In genomic region chrIV:11474067-11474466, ce11 we compare ENCODE assay signal across 3 worm cellular contexts.
TF ChIP-seq lines count a peak whose summit lies in the region.

No protein-coding gene starts in this region.

TF ChIP-seq in whole organism, L1 larva, 84 proteins besides CTCF, POLR2A, EP300 and RAD21 (continued from another document and continues in another):
- TF ChIP-seq unc-130 (tag; optimal IDR thresholded peaks at IDR 0.05; lab: Kevin White, UChicago) (peak; percentile 50), sup-37 (GFP tag; optimal IDR thresholded peaks at IDR 0.05; lab: Kevin White, UChicago) (no peak), tlp-1 (tag; optimal IDR thresholded peaks at IDR 0.05; lab: Kevin White, UChicago) (no peak), pax-3 (tag; optimal IDR thresholded peaks at IDR 0.05; lab: Kevin White, UChicago) (peak; percentile 34), F16B12.6 (tag; optimal IDR thresholded peaks at IDR 0.05; lab: Kevin White, UChicago) (no peak), nhr-85 (tag; lab: Kevin White, UChicago) (no peak), elt-2 (tag; optimal IDR thresholded peaks at IDR 0.05; lab: Kevin White, UChicago) (peak; percentile 38), fos-1 (tag; optimal IDR thresholded peaks at IDR 0.05; lab: Kevin White, UChicago) (no peak), nhr-71 (tag; optimal IDR thresholded peaks at IDR 0.05; lab: Kevin White, UChicago) (peak; percentile 76), elt-3 (tag; optimal IDR thresholded peaks at IDR 0.05; lab: Kevin White, UChicago) (peak in 1 of 6 experiments; percentile 40), pqm-1 (tag; optimal IDR thresholded peaks at IDR 0.05; lab: Kevin White, UChicago) (no peak), hlh-17 (GFP tag; optimal IDR thresholded peaks at IDR 0.05; lab: Kevin White, UChicago; ENCODE audit: borderline replicate concordance) (no peak), unc-62 (GFP tag; optimal IDR thresholded peaks at IDR 0.05; lab: Kevin White, UChicago) (no peak), nhr-47 (tag; optimal IDR thresholded peaks at IDR 0.05; lab: Kevin White, UChicago) (peak; percentile 78), mep-1 (tag; optimal IDR thresholded peaks at IDR 0.05; lab: Kevin White, UChicago) (peak; percentile 80), egl-13 (tag; optimal IDR thresholded peaks at IDR 0.05; lab: Kevin White, UChicago) (no peak), nhr-20 (tag; optimal IDR thresholded peaks at IDR 0.05; lab: Kevin White, UChicago) (peak; percentile 66), Y116A8C.19 (tag; optimal IDR thresholded peaks at IDR 0.05; lab: Kevin White, UChicago; ENCODE audit: borderline replicate concordance) (no peak), zip-4 (GFP tag; optimal IDR thresholded peaks at IDR 0.05; lab: Kevin White, UChicago) (peak; percentile 28), isw-1 (GFP tag; IDR thresholded peaks at IDR 0.05; lab: Robert Waterston, UW) (0 out of 2 replicates have a peak, but pooled peaks have one; percentile 2), nhr-77 (tag; optimal IDR thresholded peaks at IDR 0.05; lab: Kevin White, UChicago) (peak; percentile 46), lin-39 (tag; optimal IDR thresholded peaks at IDR 0.05; lab: Kevin White, UChicago) (no peak), efl-1 (optimal IDR thresholded peaks at IDR 0.05; lab: Kevin White, UChicago) (peak; percentile 52 to 64), efl-1 (GFP tag; optimal IDR thresholded peaks at IDR 0.05 in 1 of 2; lab: Kevin White, UChicago) (peak; percentile 32 to 95), ceh-82 (tag; optimal IDR thresholded peaks at IDR 0.05; lab: Kevin White, UChicago) (peak; percentile 3 to 63 (median 19)), lin-35 (GFP tag; optimal IDR thresholded peaks at IDR 0.05; lab: Kevin White, UChicago) (peak; percentile 41 to 78), irx-1 (tag; optimal IDR thresholded peaks at IDR 0.05; lab: Kevin White, UChicago) (peak; percentile 56), nhr-19 (GFP tag; conservative IDR thresholded peaks at IDR 0.05; lab: Robert Waterston, UW) (peak; percentile 53), skn-1 (tag; optimal IDR thresholded peaks at IDR 0.05; lab: Kevin White, UChicago) (peak; percentile 41), lin-14 (GFP tag; optimal IDR thresholded peaks at IDR 0.05; lab: Kevin White, UChicago) (peak; percentile 63), unc-30 (tag; optimal IDR thresholded peaks at IDR 0.05; lab: Kevin White, UChicago) (no peak), hlh-4 (tag; optimal IDR thresholded peaks at IDR 0.05; lab: Kevin White, UChicago) (no peak), nhr-90 (tag; optimal IDR thresholded peaks at IDR 0.05; lab: Kevin White, UChicago; ENCODE audit: poor library complexity) (peak; percentile 74), nhr-237 (tag; optimal IDR thresholded peaks at IDR 0.05; lab: Kevin White, UChicago) (no peak), egl-27 (tag; optimal IDR thresholded peaks at IDR 0.05; lab: Kevin White, UChicago) (no peak), blmp-1 (tag; optimal IDR thresholded peaks at IDR 0.05; lab: Kevin White, UChicago) (peak; percentile 21), fkh-8 (tag; optimal IDR thresholded peaks at IDR 0.05; lab: Kevin White, UChicago) (peak; percentile 45), nhr-12 (tag; optimal IDR thresholded peaks at IDR 0.05; lab: Kevin White, UChicago) (no peak), snu-23 (GFP tag; optimal IDR thresholded peaks at IDR 0.05; lab: Kevin White, UChicago) (peak; percentile 79), alr-1 (tag; optimal IDR thresholded peaks at IDR 0.05; lab: Kevin White, UChicago; ENCODE audit: borderline replicate concordance) (no peak), sptf-1 (tag; optimal IDR thresholded peaks at IDR 0.05; lab: Kevin White, UChicago) (no peak), rnt-1 (tag; optimal IDR thresholded peaks at IDR 0.05; lab: Kevin White, UChicago) (peak; percentile 84), swsn-7 (tag; optimal IDR thresholded peaks at IDR 0.05; lab: Kevin White, UChicago) (peak; percentile 68), ets-5 (GFP tag; IDR thresholded peaks at IDR 0.05; lab: Robert Waterston, UW) (no peak)

TF ChIP-seq in whole organism, L3 larva, 47 proteins besides CTCF, POLR2A, EP300 and RAD21 (continued from another document):
- TF ChIP-seq snpc-4 (tag; optimal IDR thresholded peaks at IDR 0.05; lab: Kevin White, UChicago) (peak; percentile 45), tbx-2 (tag; optimal IDR thresholded peaks at IDR 0.05; lab: Kevin White, UChicago) (peak; percentile 71), aly-2 (tag; optimal IDR thresholded peaks at IDR 0.05; lab: Kevin White, UChicago) (peak; percentile 60), elt-1 (tag; optimal IDR thresholded peaks at IDR 0.05; lab: Kevin White, UChicago) (peak; percentile 3), pqm-1 (tag; optimal IDR thresholded peaks at IDR 0.05; lab: Kevin White, UChicago) (no peak), lsy-12 (tag; optimal IDR thresholded peaks at IDR 0.05; lab: Kevin White, UChicago) (peak; percentile 80), ceh-82 (tag; optimal IDR thresholded peaks at IDR 0.05; lab: Kevin White, UChicago) (peak; percentile 44), jun-1 (tag; optimal IDR thresholded peaks at IDR 0.05; lab: Kevin White, UChicago) (no peak), nhr-76 (tag; optimal IDR thresholded peaks at IDR 0.05; lab: Kevin White, UChicago) (peak; percentile 26)

TF ChIP-seq in whole organism, young adult, 124 proteins besides CTCF, POLR2A, EP300 and RAD21 (continued from another document and continues in another):
- TF ChIP-seq K12H6.12 (tag; optimal IDR thresholded peaks at IDR 0.05; lab: Kevin White, UChicago): peak; percentile 48
- TF ChIP-seq dox-1 (GFP tag; IDR thresholded peaks at IDR 0.05; lab: Robert Waterston, UW): peak; percentile 91
- TF ChIP-seq Y56A3A.18 (GFP tag; IDR thresholded peaks at IDR 0.05; lab: Robert Waterston, UW): peak; percentile 90
- TF ChIP-seq ztf-18 (tag; optimal IDR thresholded peaks at IDR 0.05; lab: Kevin White, UChicago): peak; percentile 83
- peak; percentile 76 to 97 for TF ChIP-seq rec-8 (tag; optimal IDR thresholded peaks at IDR 0.05; lab: Kevin White, UChicago)
- peak; percentile 72 for TF ChIP-seq akir-1 (GFP tag; optimal IDR thresholded peaks at IDR 0.05; lab: Kevin White, UChicago)
- TF ChIP-seq tlf-1 (GFP tag; optimal IDR thresholded peaks at IDR 0.05; lab: Kevin White, UChicago): peak; percentile 80
- no peak for TF ChIP-seq ztf-22 (GFP tag; optimal IDR thresholded peaks at IDR 0.05; lab: Kevin White, UChicago)
- TF ChIP-seq nfya-1 (tag; optimal IDR thresholded peaks at IDR 0.05; lab: Kevin White, UChicago; ENCODE audit: borderline replicate concordance, insufficient read depth): no peak
- TF ChIP-seq F57A8.1 (GFP tag; optimal IDR thresholded peaks at IDR 0.05; lab: Kevin White, UChicago): peak; percentile 96
- peak; percentile 40; the same call in 1 of the 2 replicates for TF ChIP-seq F39B2.1 (GFP tag; IDR thresholded peaks at IDR 0.05; lab: Robert Waterston, UW)
- peak; percentile 94 for TF ChIP-seq ZK185.1 (tag; optimal IDR thresholded peaks at IDR 0.05; lab: Kevin White, UChicago; ENCODE audit: poor library complexity, severe bottlenecking)
- TF ChIP-seq C17E4.6 (GFP tag; IDR thresholded peaks at IDR 0.05; lab: Robert Waterston, UW): peak; percentile 78; the same call in 1 of the 2 replicates
- peak; percentile 95 for TF ChIP-seq F37B4.10 (GFP tag; IDR thresholded peaks at IDR 0.05; lab: Robert Waterston, UW)
- TF ChIP-seq T07F8.4 (tag; optimal IDR thresholded peaks at IDR 0.05; lab: Kevin White, UChicago): peak; percentile 93
- peak; percentile 2 for TF ChIP-seq dpl-1 (GFP tag; optimal IDR thresholded peaks at IDR 0.05; lab: Kevin White, UChicago)
- peak; percentile 56 for TF ChIP-seq lin-40 (tag; optimal IDR thresholded peaks at IDR 0.05; lab: Kevin White, UChicago)
- peak; percentile 72; the same call in 1 of the 2 replicates for TF ChIP-seq K11D2.4 (GFP tag; IDR thresholded peaks at IDR 0.05; lab: Robert Waterston, UW)
- TF ChIP-seq Y67H2A.10 (GFP tag; conservative IDR thresholded peaks at IDR 0.05; lab: Robert Waterston, UW): peak; percentile 69; the same call in 1 of the 2 replicates
- peak; percentile 82 for TF ChIP-seq hsf-1 (GFP tag; IDR thresholded peaks at IDR 0.05; lab: Robert Waterston, UW)
- TF ChIP-seq egl-18 (GFP tag; IDR thresholded peaks at IDR 0.05; lab: Robert Waterston, UW): peak; percentile 89
- peak; percentile 85 for TF ChIP-seq ekl-4 (GFP tag; IDR thresholded peaks at IDR 0.05; lab: Robert Waterston, UW)
- peak; percentile 94 for TF ChIP-seq mxl-1 (tag; optimal IDR thresholded peaks at IDR 0.05; lab: Kevin White, UChicago)
- TF ChIP-seq F33H1.4 (GFP tag; IDR thresholded peaks at IDR 0.05; lab: Robert Waterston, UW): peak; percentile 67
- TF ChIP-seq F55B11.4 (tag; optimal IDR thresholded peaks at IDR 0.05; lab: Kevin White, UChicago; ENCODE audit: borderline replicate concordance, insufficient read depth): peak; percentile 40
- no peak for TF ChIP-seq hlh-26 (GFP tag; conservative IDR thresholded peaks at IDR 0.05; lab: Robert Waterston, UW)
- peak; percentile 98 for TF ChIP-seq zim-3 (tag; optimal IDR thresholded peaks at IDR 0.05; lab: Kevin White, UChicago)
- peak; percentile 97 for TF ChIP-seq die-1 (tag; optimal IDR thresholded peaks at IDR 0.05; lab: Kevin White, UChicago)
- TF ChIP-seq snpc-3.4 (tag; optimal IDR thresholded peaks at IDR 0.05; lab: Kevin White, UChicago): peak; percentile 84
- peak; percentile 88 for TF ChIP-seq lsy-27 (tag; optimal IDR thresholded peaks at IDR 0.05; lab: Kevin White, UChicago; ENCODE audit: borderline replicate concordance, insufficient read depth)
- no peak for TF ChIP-seq unc-62 (GFP tag; optimal IDR thresholded peaks at IDR 0.05; lab: Kevin White, UChicago)
- peak; percentile 93 for TF ChIP-seq ets-4 (GFP tag; optimal IDR thresholded peaks at IDR 0.05; lab: Kevin White, UChicago)
- TF ChIP-seq B0035.1 (tag; optimal IDR thresholded peaks at IDR 0.05; lab: Kevin White, UChicago): peak; percentile 74
- no peak for TF ChIP-seq xnd-1 (tag; optimal IDR thresholded peaks at IDR 0.05; lab: Kevin White, UChicago)
- TF ChIP-seq repo-1 (tag; optimal IDR thresholded peaks at IDR 0.05; lab: Kevin White, UChicago): peak; percentile 89
- peak; percentile 95 for TF ChIP-seq nhr-120 (GFP tag; IDR thresholded peaks at IDR 0.05; lab: Robert Waterston, UW)
- TF ChIP-seq mel-28 (tag; optimal IDR thresholded peaks at IDR 0.05; lab: Kevin White, UChicago; ENCODE audit: borderline replicate concordance): peak; percentile 50
- peak; percentile 83 for TF ChIP-seq lin-54 (GFP tag; optimal IDR thresholded peaks at IDR 0.05; lab: Kevin White, UChicago)
- TF ChIP-seq Y95B8A.8 (GFP tag; IDR thresholded peaks at IDR 0.05; lab: Robert Waterston, UW): peak; percentile 70; the same call in 1 of the 2 replicates
- peak; percentile 98 for TF ChIP-seq nhr-90 (tag; optimal IDR thresholded peaks at IDR 0.05; lab: Kevin White, UChicago)
- peak; percentile 64 for TF ChIP-seq ztf-3 (GFP tag; optimal IDR thresholded peaks at IDR 0.05; lab: Kevin White, UChicago)
- peak; percentile 85 for TF ChIP-seq D2030.7 (GFP tag; IDR thresholded peaks at IDR 0.05; lab: Robert Waterston, UW)
- 0 out of 2 replicates have a peak, but pooled peaks have one; percentile 7 for TF ChIP-seq aptf-2 (GFP tag; conservative IDR thresholded peaks at IDR 0.05; lab: Robert Waterston, UW)
- TF ChIP-seq B0261.1 (tag; optimal IDR thresholded peaks at IDR 0.05; lab: Kevin White, UChicago): peak; percentile 87
- peak; percentile 29; the same call in 1 of the 2 replicates for TF ChIP-seq let-526 (GFP tag; IDR thresholded peaks at IDR 0.05; lab: Robert Waterston, UW)
- TF ChIP-seq sptf-2 (GFP tag; optimal IDR thresholded peaks at IDR 0.05; lab: Kevin White, UChicago): peak; percentile 97
- 0 out of 2 replicates have a peak, but pooled peaks have one; percentile 75 for TF ChIP-seq nfya-2 (GFP tag; IDR thresholded peaks at IDR 0.05; lab: Robert Waterston, UW)
- peak; percentile 87 for TF ChIP-seq T26A5.8 (tag; optimal IDR thresholded peaks at IDR 0.05; lab: Kevin White, UChicago)
- TF ChIP-seq dpff-1 (tag; optimal IDR thresholded peaks at IDR 0.05; lab: Kevin White, UChicago): peak; percentile 63
- TF ChIP-seq C06A6.2 (GFP tag; conservative IDR thresholded peaks at IDR 0.05; lab: Robert Waterston, UW): peak; percentile 46; the same call in 1 of the 2 replicates
- peak; percentile 51 for TF ChIP-seq gei-17 (GFP tag; optimal IDR thresholded peaks at IDR 0.05; lab: Kevin White, UChicago)
- peak; percentile 90 for TF ChIP-seq fkh-3 (tag; optimal IDR thresholded peaks at IDR 0.05; lab: Kevin White, UChicago)
- peak; percentile 84 for TF ChIP-seq attf-6 (GFP tag; IDR thresholded peaks at IDR 0.05; lab: Robert Waterston, UW)
- TF ChIP-seq F57C9.4 (tag; optimal IDR thresholded peaks at IDR 0.05; lab: Kevin White, UChicago): peak; percentile 53
- peak; percentile 95 for TF ChIP-seq ztf-28 (GFP tag; IDR thresholded peaks at IDR 0.05; lab: Robert Waterston, UW)
- TF ChIP-seq nhr-80 (tag; optimal IDR thresholded peaks at IDR 0.05; lab: Kevin White, UChicago): peak; percentile 62
- TF ChIP-seq ama-1 (optimal IDR thresholded peaks at IDR 0.05; lab: Kevin White, UChicago): peak; percentile 52
- TF ChIP-seq ama-1 (GFP tag; optimal IDR thresholded peaks at IDR 0.05; lab: Kevin White, UChicago): peak; percentile 84 to 93
- peak; percentile 86 for TF ChIP-seq rcor-1 (GFP tag; IDR thresholded peaks at IDR 0.05; lab: Robert Waterston, UW)
- TF ChIP-seq lin-35 (GFP tag; optimal IDR thresholded peaks at IDR 0.05; lab: Kevin White, UChicago): peak in 1 of 3 experiments; percentile 40
- TF ChIP-seq atf-7 (tag; optimal IDR thresholded peaks at IDR 0.05; lab: Kevin White, UChicago): peak; percentile 79
- TF ChIP-seq nfyb-1 (GFP tag; IDR thresholded peaks at IDR 0.05; lab: Robert Waterston, UW): peak; percentile 90
- peak; percentile 82 for TF ChIP-seq nhr-27 (tag; optimal IDR thresholded peaks at IDR 0.05; lab: Kevin White, UChicago)
- no peak for TF ChIP-seq lag-1 (GFP tag; IDR thresholded peaks at IDR 0.05; lab: Robert Waterston, UW)
- peak; percentile 95 for TF ChIP-seq athp-1 (tag; optimal IDR thresholded peaks at IDR 0.05; lab: Kevin White, UChicago)
- peak; percentile 79 for TF ChIP-seq unc-130 (GFP tag; optimal IDR thresholded peaks at IDR 0.05; lab: Kevin White, UChicago)
- peak; percentile 90 for TF ChIP-seq zfh-2 (GFP tag; conservative IDR thresholded peaks at IDR 0.05; lab: Robert Waterston, UW)
- TF ChIP-seq lsl-1 (GFP tag; optimal IDR thresholded peaks at IDR 0.05; lab: Kevin White, UChicago): peak; percentile 70
- TF ChIP-seq madf-3 (GFP tag; IDR thresholded peaks at IDR 0.05; lab: Robert Waterston, UW): 0 out of 2 replicates have a peak, but pooled peaks have one; percentile 44
- 0 out of 2 replicates have a peak, but pooled peaks have one; percentile 11 for TF ChIP-seq hmg-20 (GFP tag; IDR thresholded peaks at IDR 0.05; lab: Robert Waterston, UW)
- TF ChIP-seq pha-4 (tag; optimal IDR thresholded peaks at IDR 0.05; lab: Kevin White, UChicago): no peak
- peak; percentile 79 for TF ChIP-seq hmg-1.2 (GFP tag; IDR thresholded peaks at IDR 0.05; lab: Robert Waterston, UW)
- peak; percentile 79 for TF ChIP-seq somi-1 (GFP tag; optimal IDR thresholded peaks at IDR 0.05; lab: Kevin White, UChicago)
- peak; percentile 56 to 66 for TF ChIP-seq let-607 (tag; optimal IDR thresholded peaks at IDR 0.05; lab: Kevin White, UChicago)
- peak; percentile 92 for TF ChIP-seq hrde-1 (tag; optimal IDR thresholded peaks at IDR 0.05; lab: Kevin White, UChicago; ENCODE audit: borderline replicate concordance)
- TF ChIP-seq snpc-1.3 (tag; optimal IDR thresholded peaks at IDR 0.05; lab: Kevin White, UChicago; ENCODE audit: insufficient read depth): peak; percentile 91
- peak; percentile 99 for TF ChIP-seq ceh-79 (tag; optimal IDR thresholded peaks at IDR 0.05; lab: Kevin White, UChicago)
- peak; percentile 86 for TF ChIP-seq F49E8.2 (tag; optimal IDR thresholded peaks at IDR 0.05; lab: Kevin White, UChicago; ENCODE audit: insufficient read depth)
- peak; percentile 53 for TF ChIP-seq tbx-9 (tag; optimal IDR thresholded peaks at IDR 0.05; lab: Kevin White, UChicago; ENCODE audit: borderline replicate concordance)
- 0 out of 2 replicates have a peak, but pooled peaks have one; percentile 91 for TF ChIP-seq bed-1 (GFP tag; IDR thresholded peaks at IDR 0.05; lab: Robert Waterston, UW)
